Fruit fly (Drosophila melanogaster): ENCODE measurements around the gene CG33664.

- TF ChIP-seq psq (optimal IDR thresholded peaks at IDR 0.05) (no peak), pan (optimal IDR thresholded peaks at IDR 0.05) (no peak), CG8478 (optimal IDR thresholded peaks at IDR 0.05) (no peak), usp (GFP tag; optimal IDR thresholded peaks at IDR 0.05) (no peak)
These were observed 44.0 kb upstream of the CG33664 start for dm6 chrX:6339970-6340548.
